Fruit fly (Drosophila melanogaster) S2 (cell line): ENCODE results near the gene mtsh.

Experiments
- CG8478 ChIP-seq: fragments of >200 bp; optimal IDR thresholded peaks from 2 replicates; lab custom pipeline; 2018
- CTCF ChIP-seq, 2 experiments: fragments of >200 bp; optimal IDR thresholded peaks; 2 replicates each; lab custom pipeline; 2018

mtsh gene

dm6 chr2L:8339751-8340349, 20.1 kb upstream of the mtsh start:
- TF ChIP-seq CTCF (optimal IDR thresholded peaks at IDR 0.05; lab: Kevin White, UChicago): no peak
- TF ChIP-seq CG8478 (lab: Kevin White, UChicago): no peak

- no peak for TF ChIP-seq CG8478 (lab: Kevin White, UChicago)
- TF ChIP-seq CTCF (optimal IDR thresholded peaks at IDR 0.05; lab: Kevin White, UChicago): no peak
Measured at dm6 chr2L:8338039-8338438, 18.3 kb upstream of the mtsh start, which contains the start of gene witty. Gene witty (plus strand): TSS chr2L:8338287.

dm6 chr2L:8334705-8335104, 15.0 kb upstream of the mtsh start:
- TF ChIP-seq CTCF (optimal IDR thresholded peaks at IDR 0.05; lab: Kevin White, UChicago) (no peak), CG8478 (lab: Kevin White, UChicago) (no peak)

- no peak for TF ChIP-seq CG8478 (lab: Kevin White, UChicago)
- no peak for TF ChIP-seq CTCF (optimal IDR thresholded peaks at IDR 0.05; lab: Kevin White, UChicago)
Measured at dm6 chr2L:8333624-8334023, 13.9 kb upstream of the mtsh start.

- TF ChIP-seq CG8478 (lab: Kevin White, UChicago): no peak
- TF ChIP-seq CTCF (optimal IDR thresholded peaks at IDR 0.05; lab: Kevin White, UChicago): no peak
Measured at dm6 chr2L:8333185-8333584, 13.5 kb upstream of the mtsh start.

dm6 chr2L:8328526-8329097, 8.9 kb upstream of the mtsh start:
- no peak for TF ChIP-seq CG8478 (lab: Kevin White, UChicago)
- no peak for TF ChIP-seq CTCF (optimal IDR thresholded peaks at IDR 0.05; lab: Kevin White, UChicago)

dm6 chr2L:8327783-8328327, 8.1 kb upstream of the mtsh start:
- TF ChIP-seq CG8478 (lab: Kevin White, UChicago) (no peak), CTCF (optimal IDR thresholded peaks at IDR 0.05; lab: Kevin White, UChicago) (no peak)

dm6 chr2L:8327272-8327555, 7.5 kb upstream of the mtsh start, which contains the start of gene CG14275:
Gene CG14275 (plus strand): TSS chr2L:8327456.
- TF ChIP-seq CG8478 (lab: Kevin White, UChicago) (no peak), CTCF (optimal IDR thresholded peaks at IDR 0.05; lab: Kevin White, UChicago) (no peak)

- TF ChIP-seq CTCF (optimal IDR thresholded peaks at IDR 0.05; lab: Kevin White, UChicago) (no peak), CG8478 (lab: Kevin White, UChicago) (no peak)
Measured at dm6 chr2L:8326414-8327271, 6.9 kb upstream of the mtsh start.

- TF ChIP-seq CG8478 (lab: Kevin White, UChicago): no peak
- no peak for TF ChIP-seq CTCF (optimal IDR thresholded peaks at IDR 0.05; lab: Kevin White, UChicago)
Measured at dm6 chr2L:8325150-8325549, 5.4 kb upstream of the mtsh start, which contains the start of gene CG7781. Gene CG7781 (minus strand): TSS chr2L:8325409.

dm6 chr2L:8311741-8312140, 8.0 kb downstream of the mtsh start:
- no peak for TF ChIP-seq CG8478 (lab: Kevin White, UChicago)
- no peak for TF ChIP-seq CTCF (optimal IDR thresholded peaks at IDR 0.05; lab: Kevin White, UChicago)

- no peak for TF ChIP-seq CTCF (optimal IDR thresholded peaks at IDR 0.05; lab: Kevin White, UChicago)
- no peak for TF ChIP-seq CG8478 (lab: Kevin White, UChicago)
Measured at dm6 chr2L:8311091-8311490, 8.6 kb downstream of the mtsh start, which contains the start of the genes CG7810 and CG7806. Gene CG7810 (minus strand): TSS chr2L:8311195. Gene CG7806 (plus strand): TSS chr2L:8311399.

- TF ChIP-seq CTCF (optimal IDR thresholded peaks at IDR 0.05; lab: Kevin White, UChicago): no peak
- TF ChIP-seq CG8478 (lab: Kevin White, UChicago): no peak
Measured at dm6 chr2L:8307817-8308551, 11.7 kb downstream of the mtsh start, which contains the start of the genes Ostgamma and Mettl14. Gene Ostgamma (minus strand): TSS chr2L:8308192. Gene Mettl14 (plus strand): TSS chr2L:8308427.

- TF ChIP-seq CG8478 (lab: Kevin White, UChicago) (no peak), CTCF (optimal IDR thresholded peaks at IDR 0.05; lab: Kevin White, UChicago) (no peak)
Measured at dm6 chr2L:8305409-8305808, 14.3 kb downstream of the mtsh start, which contains the start of gene CG7840. Gene CG7840 (plus strand): TSS chr2L:8305586.
